Fruit fly (Drosophila melanogaster) Kc167 (cell line): ENCODE data around the gene Uch-L5.

Experiments used
- Sin3A ChIP-seq: fragments of >200 bp; optimal IDR thresholded peaks from 2 replicates; lab custom pipeline; 2018; ENCODE audit warnings: missing external identifiers
- h ChIP-seq: fragments of >200 bp; optimal IDR thresholded peaks from 3 replicates; lab custom pipeline; 2018; ENCODE audit warnings: missing external identifiers
- insv ChIP-seq: fragments of >200 bp; optimal IDR thresholded peaks from 3 replicates; lab custom pipeline; 2018; ENCODE audit warnings: missing external identifiers
- psq ChIP-seq: fragments of >200 bp; optimal IDR thresholded peaks from 2 replicates; lab custom pipeline; 2017; ENCODE audit warnings: missing external identifiers
- ttk ChIP-seq: sonication (Bioruptor generic); optimal IDR thresholded peaks from 2 replicates; lab custom pipeline; 2017; ENCODE audit warnings: missing external identifiers

dm6 chr3L:9435315-9435714, 41.5 kb downstream of the Uch-L5 start, which contains the start of gene CG42526:
- no peak for TF ChIP-seq Sin3A (lab: Kevin White, UChicago)
- no peak for TF ChIP-seq insv (lab: Kevin White, UChicago)
- TF ChIP-seq ttk (lab: Kevin White, UChicago), result no peak
- TF ChIP-seq h, result no peak
- TF ChIP-seq psq, result no peak
